Worm (Caenorhabditis elegans): ENCODE results near the gene Y119D3B.21.

The Y119D3B.21 gene

DNA sequence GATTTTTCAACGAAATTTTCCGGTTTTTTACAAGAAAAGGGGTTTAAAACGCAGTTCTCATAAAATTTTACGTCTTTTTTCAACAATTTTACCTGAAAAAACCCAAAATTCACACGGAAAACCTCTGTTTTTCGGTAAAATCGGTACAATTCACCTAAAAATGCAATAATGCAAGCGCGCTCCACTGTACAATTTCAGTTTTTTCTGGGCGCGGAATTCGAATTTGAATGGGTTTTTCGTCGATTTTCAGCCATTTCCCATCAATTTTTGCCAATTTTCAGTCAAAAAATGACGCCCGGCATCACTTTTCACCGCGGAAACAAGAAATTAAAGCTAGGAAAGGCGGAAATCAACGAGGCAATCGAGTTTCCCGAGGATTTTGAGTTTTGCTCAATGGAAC lies 6.9 kb upstream of the Y119D3B.21 start, which contains the start of gene orc-3 (continued):
- TF ChIP-seq ztf-28 (GFP tag; IDR thresholded peaks at IDR 0.05): no peak
- no peak for TF ChIP-seq nhr-80 (tag; optimal IDR thresholded peaks at IDR 0.05)
- TF ChIP-seq mcd-1 (GFP tag; IDR thresholded peaks at IDR 0.05): peak; percentile 91
- TF ChIP-seq zim-3 (tag; optimal IDR thresholded peaks at IDR 0.05): no peak
- no peak for TF ChIP-seq ceh-79 (tag; optimal IDR thresholded peaks at IDR 0.05)
- no peak for TF ChIP-seq unc-130 (GFP tag; optimal IDR thresholded peaks at IDR 0.05)
- no peak for TF ChIP-seq T07F8.4 (tag; optimal IDR thresholded peaks at IDR 0.05)
- no peak for TF ChIP-seq Y79H2A.3 (GFP tag; conservative IDR thresholded peaks at IDR 0.05)
- no peak for TF ChIP-seq athp-1 (tag; optimal IDR thresholded peaks at IDR 0.05)
- no peak for TF ChIP-seq madf-8 (GFP tag; conservative IDR thresholded peaks at IDR 0.05)
- no peak for TF ChIP-seq fkh-3 (tag; optimal IDR thresholded peaks at IDR 0.05)
- no peak for TF ChIP-seq zfh-2 (GFP tag; conservative IDR thresholded peaks at IDR 0.05)

DNA sequence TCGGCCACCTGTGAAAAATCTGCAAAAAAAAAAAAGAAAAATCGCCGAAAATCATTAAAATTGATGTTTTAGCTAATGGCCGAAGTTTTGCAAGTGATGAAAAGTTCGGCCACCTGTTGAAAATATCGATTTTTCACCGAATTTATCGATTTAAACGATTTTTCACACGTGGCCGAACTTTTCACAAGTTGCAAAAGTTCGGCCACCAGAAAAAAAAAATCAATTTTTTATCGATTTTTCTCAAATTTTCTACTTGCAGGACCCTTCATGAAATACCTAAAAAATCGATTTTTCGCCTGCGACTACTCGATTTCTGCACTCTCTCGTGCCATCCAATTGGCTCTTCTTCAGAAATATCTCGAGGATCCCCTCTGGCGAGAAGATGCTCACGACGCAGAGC lies 4.2 kb upstream of the Y119D3B.21 start:
- TF ChIP-seq akir-1 (GFP tag; optimal IDR thresholded peaks at IDR 0.05) (no peak), ceh-27 (GFP tag; optimal IDR thresholded peaks at IDR 0.05) (no peak), egl-18 (GFP tag; IDR thresholded peaks at IDR 0.05) (no peak), hlh-26 (GFP tag; conservative IDR thresholded peaks at IDR 0.05) (no peak), T07F8.4 (tag; optimal IDR thresholded peaks at IDR 0.05) (no peak), D2030.7 (GFP tag; IDR thresholded peaks at IDR 0.05) (no peak), bed-2 (GFP tag; IDR thresholded peaks at IDR 0.05) (no peak), hlh-12 (tag; optimal IDR thresholded peaks at IDR 0.05) (no peak), sdz-38 (tag; optimal IDR thresholded peaks at IDR 0.05) (no peak)

DNA sequence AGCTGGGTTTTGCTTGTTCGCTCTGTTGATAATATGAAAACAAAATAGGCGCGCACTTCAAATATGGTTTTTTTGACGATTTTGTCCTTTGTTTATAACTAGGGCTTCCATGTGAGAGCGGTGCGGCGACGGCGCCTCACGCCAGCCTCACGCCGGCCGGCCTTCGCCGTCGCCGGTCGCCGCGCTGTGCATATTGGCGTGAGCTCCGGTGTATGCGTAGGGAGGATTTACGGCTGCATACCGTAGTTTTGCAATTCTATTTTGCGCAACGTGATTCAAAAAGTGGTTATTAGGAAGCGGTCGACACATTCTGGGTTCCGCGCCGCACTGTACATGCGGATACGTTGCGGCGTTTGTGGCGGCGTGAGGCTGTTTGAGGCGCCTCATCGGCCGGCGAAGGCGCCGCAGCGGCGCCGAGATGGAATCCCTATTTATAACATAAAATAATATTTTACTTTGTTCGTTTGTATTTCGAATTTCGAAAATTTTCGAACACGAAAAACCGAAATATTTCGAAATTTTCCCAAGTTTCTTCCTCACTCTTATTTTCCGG lies 603 bp upstream of the Y119D3B.21 start:
- TF ChIP-seq bed-1 (GFP tag; IDR thresholded peaks at IDR 0.05) (no peak), cebp-1 (GFP tag; IDR thresholded peaks at IDR 0.05) (peak; percentile 58; the same call in 1 of the 2 replicates), cebp-1 (tag; optimal IDR thresholded peaks at IDR 0.05) (no peak), hmg-20 (GFP tag; IDR thresholded peaks at IDR 0.05) (no peak), F57C9.4 (tag; optimal IDR thresholded peaks at IDR 0.05) (no peak), athp-1 (tag; optimal IDR thresholded peaks at IDR 0.05) (no peak), C17E4.6 (GFP tag; IDR thresholded peaks at IDR 0.05) (no peak), rcor-1 (GFP tag; IDR thresholded peaks at IDR 0.05) (no peak), lin-26 (GFP tag; IDR thresholded peaks at IDR 0.05) (no peak), lsy-27 (tag; optimal IDR thresholded peaks at IDR 0.05; ENCODE audit: borderline replicate concordance, insufficient read depth) (no peak), rec-8 (tag; optimal IDR thresholded peaks at IDR 0.05) (no peak), nfyb-1 (GFP tag; IDR thresholded peaks at IDR 0.05) (no peak), ekl-4 (GFP tag; IDR thresholded peaks at IDR 0.05) (no peak), zfh-2 (GFP tag; conservative IDR thresholded peaks at IDR 0.05) (peak; percentile 90), Y79H2A.3 (GFP tag; conservative IDR thresholded peaks at IDR 0.05) (no peak), lsl-1 (GFP tag; optimal IDR thresholded peaks at IDR 0.05) (peak; percentile 32), Y56A3A.18 (GFP tag; IDR thresholded peaks at IDR 0.05) (no peak), attf-6 (GFP tag; IDR thresholded peaks at IDR 0.05) (no peak), ceh-100 (GFP tag; IDR thresholded peaks at IDR 0.05) (no peak), lin-54 (GFP tag; optimal IDR thresholded peaks at IDR 0.05) (no peak), madf-3 (GFP tag; IDR thresholded peaks at IDR 0.05) (no peak), snpc-1.1 (tag; optimal IDR thresholded peaks at IDR 0.05; ENCODE audit: insufficient read depth) (peak; percentile 58), snpc-4 (GFP tag; optimal IDR thresholded peaks at IDR 0.05) (peak; percentile 1), snpc-4 (tag; optimal IDR thresholded peaks at IDR 0.05) (peak in 2 of 4 experiments; percentile 24 to 51), madf-6 (GFP tag; IDR thresholded peaks at IDR 0.05) (no peak), mes-4 (tag; optimal IDR thresholded peaks at IDR 0.05) (no peak), D2030.7 (GFP tag; IDR thresholded peaks at IDR 0.05) (peak; percentile 9; the same call in 1 of the 2 replicates), Y95B8A.8 (GFP tag; IDR thresholded peaks at IDR 0.05) (no peak), somi-1 (GFP tag; optimal IDR thresholded peaks at IDR 0.05) (no peak), hrde-1 (tag; optimal IDR thresholded peaks at IDR 0.05; ENCODE audit: borderline replicate concordance) (no peak)

All from whole organism, young adult.